Worm (Caenorhabditis elegans) whole organism, mixed stage, embryonic: ENCODE data around the gene asp-14.

Experiments used
- ceh-39 ChIP-seq: fragments of 150-350 bp; optimal IDR thresholded peaks from 2 replicates; lab custom pipeline; 2014; ENCODE audit warnings: missing biosample characterization, missing genetic modification characterization
- lsy-2 ChIP-seq: fragments of 150-350 bp; optimal IDR thresholded peaks from 2 replicates; lab custom pipeline; 2014; ENCODE audit warnings: missing biosample characterization, missing genetic modification characterization

ce11 chrX:6446564-6446963 lies at the start of gene asp-14:
- TF ChIP-seq lsy-2 (tag; lab: Kevin White, UChicago) = no peak
- TF ChIP-seq ceh-39 (tag; lab: Kevin White, UChicago) = no peak
